Fruit fly (Drosophila melanogaster) whole organism, embryonic: Measurements from ENCODE around the gene CG32625.

ENCODE experiments used
- Ada2b ChIP-seq: fragments of 200-800 bp; sonication (Bioruptor generic); IDR thresholded peaks from 2 replicates; pipeline ENCODE4 v1.3.6; 2022; ENCODE audit warnings: missing biosample characterization, missing genetic modification characterization
- Atf6 ChIP-seq: fragments of 200-800 bp; sonication (Bioruptor generic); IDR thresholded peaks from 2 replicates; pipeline ENCODE4 v1.3.6; 2022; ENCODE audit warnings: missing biosample characterization, missing genetic modification characterization
- Bdp1 ChIP-seq: fragments of 200-800 bp; sonication (Bioruptor generic); optimal IDR thresholded peaks from 3 replicates; lab custom pipeline; 2016; ENCODE audit warnings: missing biosample characterization, missing genetic modification characterization
- C15 ChIP-seq: fragments of 200-800 bp; sonication (Bioruptor generic); IDR thresholded peaks from 3 replicates; pipeline ENCODE4 v1.3.6; 2022; ENCODE audit warnings: missing biosample characterization, missing genetic modification characterization
- CG1024 ChIP-seq: fragments of 200-800 bp; sonication (Bioruptor generic); IDR thresholded peaks from 2 replicates; pipeline ENCODE4 v1.3.6; 2022; ENCODE audit warnings: missing biosample characterization, missing genetic modification characterization
- CG12071 ChIP-seq: fragments of 200-800 bp; sonication (Bioruptor generic); optimal IDR thresholded peaks from 3 replicates; lab custom pipeline; 2018; ENCODE audit warnings: missing biosample characterization, mild to moderate bottlenecking, missing genetic modification characterization
- CG12155 ChIP-seq: fragments of 200-800 bp; sonication (Bioruptor generic); optimal IDR thresholded peaks from 3 replicates; lab custom pipeline; 2016; ENCODE audit warnings: missing biosample characterization, missing genetic modification characterization
- CG12219 ChIP-seq: fragments of 200-800 bp; sonication (Bioruptor generic); optimal IDR thresholded peaks from 3 replicates; lab custom pipeline; 2018; ENCODE audit warnings: missing biosample characterization, mild to moderate bottlenecking, missing genetic modification characterization
- CG12299 ChIP-seq: fragments of 200-800 bp; sonication (Bioruptor generic); optimal IDR thresholded peaks from 2 replicates; lab custom pipeline; 2018; ENCODE audit warnings: missing biosample characterization, mild to moderate bottlenecking, missing genetic modification characterization
- CG13296 ChIP-seq: fragments of 200-800 bp; sonication (Bioruptor generic); optimal IDR thresholded peaks from 3 replicates; lab custom pipeline; 2018; ENCODE audit warnings: missing biosample characterization, mild to moderate bottlenecking, missing genetic modification characterization
- CG15601 ChIP-seq: fragments of 200-800 bp; sonication (Bioruptor generic); optimal IDR thresholded peaks from 3 replicates; lab custom pipeline; 2019; ENCODE audit warnings: missing biosample characterization, mild to moderate bottlenecking, missing genetic modification characterization, moderate library complexity
- CG18764 ChIP-seq: fragments of 200-800 bp; sonication (Bioruptor generic); optimal IDR thresholded peaks from 3 replicates; lab custom pipeline; 2016; ENCODE audit warnings: missing biosample characterization, missing genetic modification characterization
- CG2199 ChIP-seq: fragments of 200-800 bp; sonication (Bioruptor generic); IDR thresholded peaks from 3 replicates; pipeline ENCODE4 v1.3.6; 2022; ENCODE audit warnings: missing biosample characterization, missing genetic modification characterization
- CG30403 ChIP-seq: fragments of 200-800 bp; sonication (Bioruptor generic); optimal IDR thresholded peaks from 3 replicates; lab custom pipeline; 2016; ENCODE audit warnings: missing biosample characterization, missing genetic modification characterization
- CG30431 ChIP-seq: fragments of 200-800 bp; sonication (Bioruptor generic); optimal IDR thresholded peaks from 2 replicates; lab custom pipeline; 2017; ENCODE audit warnings: missing biosample characterization, missing genetic modification characterization
- CG31224 ChIP-seq: fragments of 200-800 bp; sonication (Bioruptor generic); IDR thresholded peaks from 2 replicates; pipeline ENCODE4 v1.3.6; 2022; ENCODE audit warnings: missing biosample characterization, missing genetic modification characterization
- CG31365 ChIP-seq: fragments of 200-800 bp; sonication (Bioruptor generic); optimal IDR thresholded peaks from 2 replicates; lab custom pipeline; 2018; ENCODE audit warnings: missing biosample characterization, mild to moderate bottlenecking, missing genetic modification characterization
- CG31441 ChIP-seq: fragments of 200-800 bp; sonication (Bioruptor generic); IDR thresholded peaks from 2 replicates; pipeline ENCODE4 v1.3.6; 2022; ENCODE audit warnings: missing biosample characterization, missing genetic modification characterization
- CG32772 ChIP-seq: fragments of 200-800 bp; sonication (Bioruptor generic); IDR thresholded peaks from 2 replicates; pipeline ENCODE4 v1.3.6; 2022; ENCODE audit warnings: missing biosample characterization, missing genetic modification characterization
- CG4617 ChIP-seq: fragments of 200-800 bp; sonication (Bioruptor generic); optimal IDR thresholded peaks from 3 replicates; lab custom pipeline; 2016; ENCODE audit warnings: missing biosample characterization, missing genetic modification characterization, borderline replicate concordance
- CG6175 ChIP-seq: fragments of 200-800 bp; sonication (Bioruptor generic); IDR thresholded peaks from 3 replicates; pipeline ENCODE4 v1.3.6; 2022; ENCODE audit warnings: missing biosample characterization, missing genetic modification characterization
- CG6272 ChIP-seq: fragments of 200-800 bp; sonication (Bioruptor generic); IDR thresholded peaks from 2 replicates; pipeline ENCODE4 v1.3.6; 2022; ENCODE audit warnings: missing biosample characterization, missing genetic modification characterization
- CG7372 ChIP-seq: fragments of 200-800 bp; sonication (Bioruptor generic); IDR thresholded peaks from 2 replicates; pipeline ENCODE4 v1.3.6; 2022; ENCODE audit warnings: missing biosample characterization, missing genetic modification characterization
- CG7556 ChIP-seq: fragments of 200-800 bp; sonication (Bioruptor generic); optimal IDR thresholded peaks from 2 replicates; lab custom pipeline; 2017; ENCODE audit warnings: missing biosample characterization, mild to moderate bottlenecking, missing genetic modification characterization
- CG9727 ChIP-seq: fragments of 200-800 bp; sonication (Bioruptor generic); optimal IDR thresholded peaks from 3 replicates; lab custom pipeline; 2017; ENCODE audit warnings: missing biosample characterization, mild to moderate bottlenecking, missing genetic modification characterization
- CrebB ChIP-seq: fragments of 200-800 bp; sonication (Bioruptor generic); optimal IDR thresholded peaks from 3 replicates; lab custom pipeline; 2018; ENCODE audit warnings: missing biosample characterization, mild to moderate bottlenecking, missing genetic modification characterization
- D19A ChIP-seq: fragments of 200-800 bp; optimal IDR thresholded peaks from 3 replicates; lab custom pipeline; 2019; ENCODE audit warnings: missing biosample characterization, mild to moderate bottlenecking, missing genetic modification characterization, moderate library complexity
- Dp ChIP-seq: fragments of 200-800 bp; sonication (Bioruptor generic); optimal IDR thresholded peaks from 2 replicates; lab custom pipeline; 2018; ENCODE audit warnings: missing biosample characterization, mild to moderate bottlenecking, missing genetic modification characterization, moderate library complexity
- HLH3B ChIP-seq: fragments of 200-800 bp; sonication (Bioruptor generic); IDR thresholded peaks from 2 replicates; pipeline ENCODE4 v1.3.6; 2022; ENCODE audit warnings: missing biosample characterization, missing genetic modification characterization
- Med ChIP-seq: fragments of 200-800 bp; sonication (Bioruptor generic); peaks from one replicate; lab custom pipeline; 2016; ENCODE audit warnings: missing biosample characterization, missing genetic modification characterization, mild to moderate bottlenecking, inconsistent platforms, moderate library complexity
- Meics ChIP-seq: fragments of 200-800 bp; sonication (Bioruptor generic); optimal IDR thresholded peaks from 2 replicates; lab custom pipeline; 2017; ENCODE audit warnings: missing biosample characterization, mild to moderate bottlenecking, missing genetic modification characterization
- Mes4 ChIP-seq: fragments of 200-800 bp; sonication (Bioruptor generic); optimal IDR thresholded peaks from 2 replicates; lab custom pipeline; 2016; ENCODE audit warnings: missing biosample characterization, missing genetic modification characterization
- Oli ChIP-seq: fragments of 200-800 bp; sonication (Bioruptor generic); optimal IDR thresholded peaks from 2 replicates; lab custom pipeline; 2018; ENCODE audit warnings: missing biosample characterization, mild to moderate bottlenecking, missing genetic modification characterization, moderate library complexity
- Rfx ChIP-seq: fragments of 200-800 bp; sonication (Bioruptor generic); IDR thresholded peaks from 2 replicates; pipeline ENCODE4 v1.3.6; 2022; ENCODE audit warnings: missing biosample characterization, missing genetic modification characterization
- Xbp1 ChIP-seq: fragments of 200-800 bp; sonication (Bioruptor generic); optimal IDR thresholded peaks from 3 replicates; lab custom pipeline; 2016; ENCODE audit warnings: missing biosample characterization, mild to moderate bottlenecking, missing genetic modification characterization
- abd-A ChIP-seq: fragments of 200-800 bp; sonication (Bioruptor generic); optimal IDR thresholded peaks from 3 replicates; lab custom pipeline; 2019; ENCODE audit warnings: missing biosample characterization, mild to moderate bottlenecking, missing genetic modification characterization, moderate library complexity
- bcd ChIP-seq: fragments of 200-800 bp; sonication (Bioruptor generic); optimal IDR thresholded peaks from 2 replicates; lab custom pipeline; 2017; ENCODE audit warnings: missing biosample characterization, mild to moderate bottlenecking, missing genetic modification characterization
- da ChIP-seq: fragments of 200-800 bp; sonication (Bioruptor generic); optimal IDR thresholded peaks from 2 replicates; lab custom pipeline; 2016; ENCODE audit warnings: missing biosample characterization, missing genetic modification characterization
- dan ChIP-seq: fragments of 200-800 bp; sonication (Bioruptor generic); IDR thresholded peaks from 2 replicates; pipeline ENCODE4 v1.3.6; 2022; ENCODE audit warnings: missing biosample characterization, missing genetic modification characterization
- ftz-f1 ChIP-seq: fragments of 200-800 bp; sonication (Bioruptor generic); optimal IDR thresholded peaks from 2 replicates; lab custom pipeline; 2016; ENCODE audit warnings: missing biosample characterization, missing genetic modification characterization
- nerfin-1 ChIP-seq: fragments of 200-800 bp; sonication (Bioruptor generic); optimal IDR thresholded peaks from 3 replicates; lab custom pipeline; 2019; ENCODE audit warnings: missing biosample characterization, mild to moderate bottlenecking, missing genetic modification characterization, moderate library complexity
- odd ChIP-seq: fragments of 200-800 bp; sonication (Bioruptor generic); optimal IDR thresholded peaks from 2 replicates; lab custom pipeline; 2017; ENCODE audit warnings: missing biosample characterization, mild to moderate bottlenecking, missing genetic modification characterization
- p53 ChIP-seq: fragments of 200-800 bp; sonication (Bioruptor generic); optimal IDR thresholded peaks from 2 replicates; lab custom pipeline; 2016; ENCODE audit warnings: missing biosample characterization, missing genetic modification characterization
- ranshi ChIP-seq: fragments of 200-800 bp; sonication (Bioruptor generic); IDR thresholded peaks from 2 replicates; pipeline ENCODE4 v1.3.6; 2022; ENCODE audit warnings: missing biosample characterization, missing genetic modification characterization
- rib ChIP-seq: fragments of 200-800 bp; sonication (Bioruptor generic); IDR thresholded peaks from 2 replicates; pipeline ENCODE4 v1.3.6; 2022; ENCODE audit warnings: missing biosample characterization, missing genetic modification characterization
- salm ChIP-seq: fragments of 200-800 bp; sonication (Bioruptor generic); optimal IDR thresholded peaks from 2 replicates; lab custom pipeline; 2018; ENCODE audit warnings: missing biosample characterization, mild to moderate bottlenecking, missing genetic modification characterization
- sens ChIP-seq: fragments of 200-800 bp; sonication (Bioruptor generic); peaks from one replicate; lab custom pipeline; 2016; ENCODE audit warnings: missing biosample characterization, missing genetic modification characterization
- slbo ChIP-seq: fragments of 200-800 bp; sonication (Bioruptor generic); IDR thresholded peaks from 2 replicates; pipeline ENCODE4 v1.3.6; 2022; ENCODE audit warnings: missing biosample characterization, missing genetic modification characterization
- tap ChIP-seq: fragments of 200-800 bp; optimal IDR thresholded peaks from 3 replicates; lab custom pipeline; 2019; ENCODE audit warnings: missing biosample characterization, mild to moderate bottlenecking, missing genetic modification characterization, moderate library complexity
- wor ChIP-seq: fragments of 200-800 bp; sonication (Bioruptor generic); IDR thresholded peaks from 2 replicates; pipeline ENCODE4 v1.3.6; 2022; ENCODE audit warnings: missing biosample characterization, missing genetic modification characterization

CG32625 gene

dm6 chrX:13748906-13749872 lies 7.4 kb downstream of the CG32625 start (continued):
- TF ChIP-seq nerfin-1 (tag; lab: Kevin White, UChicago) (peak; percentile 50), Mes4 (GFP tag; lab: Kevin White, UChicago) (no peak), CG7556 (peak; percentile 86), HLH3B (peak; percentile 78), Oli (peak; percentile 74), sens (GFP tag; lab: Kevin White, UChicago) (peak; percentile 89), CG7372 (peak; percentile 66), Ada2b (peak; percentile 75), CG6272 (GFP tag; lab: Robert Waterston, UW) (no peak), salm (tag; lab: Kevin White, UChicago) (no peak), CrebB (peak; percentile 20), CG18764 (GFP tag; lab: Kevin White, UChicago) (peak; percentile 36), CG30403 (GFP tag; lab: Kevin White, UChicago) (peak; percentile 77), CG1024 (GFP tag; lab: Robert Waterston, UW) (peak; percentile 53; the same call in 1 of the 2 replicates), Dp (GFP tag; lab: Kevin White, UChicago) (no peak), CG6175 (GFP tag; lab: Robert Waterston, UW) (no peak), ftz-f1 (peak; percentile 22), Med (peak; percentile 43), CG12299 (tag; lab: Kevin White, UChicago) (no peak), Bdp1 (GFP tag; lab: Kevin White, UChicago) (no peak), C15 (0 out of 3 replicates have a peak, but pooled peaks have one; percentile 7), p53 (GFP tag; lab: Kevin White, UChicago) (no peak), bcd (GFP tag; lab: Kevin White, UChicago) (peak; percentile 65), CG13296 (peak; percentile 70), CG12071 (GFP tag; lab: Kevin White, UChicago) (no peak), CG12219 (peak; percentile 64), CG12155 (GFP tag; lab: Kevin White, UChicago) (peak; percentile 56), dan (GFP tag; lab: Robert Waterston, UW) (no peak), da (no peak), CG31441 (peak; percentile 82), CG2199 (GFP tag; lab: Robert Waterston, UW) (no peak), CG15601 (tag; lab: Kevin White, UChicago) (no peak), odd (GFP tag; lab: Kevin White, UChicago) (peak; percentile 50), Rfx (GFP tag; lab: Robert Waterston, UW) (peak; percentile 88), rib (peak; percentile 59), Meics (GFP tag; lab: Kevin White, UChicago) (peak; percentile 87), abd-A (tag; lab: Kevin White, UChicago) (no peak), CG4617 (GFP tag; lab: Kevin White, UChicago) (peak; percentile 3), CG32772 (peak; percentile 72), CG31224 (peak; percentile 58), CG31365 (tag; lab: Kevin White, UChicago) (no peak), wor (GFP tag; lab: Robert Waterston, UW) (no peak), slbo (GFP tag; lab: Robert Waterston, UW) (peak; percentile 85), D19A (peak; percentile 60), CG30431 (no peak), Atf6 (GFP tag; lab: Robert Waterston, UW) (peak; percentile 89), Xbp1 (GFP tag; lab: Kevin White, UChicago) (peak; percentile 42), ranshi (GFP tag; lab: Robert Waterston, UW) (0 out of 2 replicates have a peak, but pooled peaks have one; percentile 75), tap (tag; lab: Kevin White, UChicago) (peak; percentile 63), CG9727 (peak; percentile 81)
